Worm (Caenorhabditis elegans) whole organism, L4/young adult: ENCODE data around the gene Y38H6C.15.

Source experiments
- dao-5 ChIP-seq: sonication (generic microtip); optimal IDR thresholded peaks from 2 replicates; lab custom pipeline; 2016; ENCODE audit warnings: missing genotype, missing genetic modification characterization, moderate library complexity, missing compliant biosample characterization
- him-1 ChIP-seq: sonication (generic microtip); optimal IDR thresholded peaks from 2 replicates; lab custom pipeline; 2016; ENCODE audit warnings: missing genotype, missing genetic modification reagents, missing genetic modification characterization, missing compliant biosample characterization

DNA sequence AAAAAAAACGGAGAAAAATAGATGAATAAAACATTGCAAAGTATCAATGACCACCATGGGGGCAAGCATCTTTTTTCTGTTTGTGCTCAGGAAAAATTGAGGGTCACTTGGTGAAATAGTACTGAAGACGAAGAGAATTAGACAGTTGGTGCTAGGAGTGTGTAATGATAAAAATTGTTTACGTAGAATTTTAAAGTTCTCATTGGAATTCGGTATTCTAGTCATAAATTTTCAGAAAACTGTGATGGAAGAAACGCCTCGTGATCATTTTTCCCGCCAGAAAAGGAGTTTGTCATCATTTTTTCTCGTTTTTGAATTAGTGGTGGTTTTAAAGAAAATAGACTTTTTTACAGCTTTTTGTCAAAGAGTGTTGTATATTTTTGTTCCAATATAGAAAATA lies 8.5 kb upstream of the Y38H6C.15 start:
- TF ChIP-seq dao-5 (no peak), him-1 (tag; lab: Kevin White, UChicago) (no peak)
